Worm (Caenorhabditis elegans): ENCODE data around the gene F20G2.1.

Gene F20G2.1

ce11 chrV:13707295-13707694 lies 46.1 kb downstream of the F20G2.1 start, which contains the start of gene hlh-34:
Gene hlh-34 (minus strand): TSS chrV:13707395.
- TF ChIP-seq pha-4 (tag; optimal IDR thresholded peaks at IDR 0.05) = no peak

ce11 chrV:13703960-13704359 lies 49.4 kb downstream of the F20G2.1 start, which contains the start of gene T01D3.3:
Gene T01D3.3 (plus strand): TSS chrV:13704271.
- TF ChIP-seq Y79H2A.3 (GFP tag; conservative IDR thresholded peaks at IDR 0.05) = no peak
- no peak for TF ChIP-seq lin-35 (GFP tag; optimal IDR thresholded peaks at IDR 0.05)
- no peak for TF ChIP-seq lin-26 (GFP tag; IDR thresholded peaks at IDR 0.05)
- TF ChIP-seq tbp1 (GFP tag; optimal IDR thresholded peaks at IDR 0.05) = no peak
- no peak for TF ChIP-seq nfyb-1 (GFP tag; IDR thresholded peaks at IDR 0.05)
- TF ChIP-seq pbrm-1 (GFP tag; IDR thresholded peaks at IDR 0.05) = no peak
- TF ChIP-seq nhr-27 (tag; optimal IDR thresholded peaks at IDR 0.05) = no peak
- TF ChIP-seq Y95B8A.8 (GFP tag; IDR thresholded peaks at IDR 0.05) = no peak
- TF ChIP-seq rpc-1 (optimal IDR thresholded peaks at IDR 0.05) = no peak
- no peak for TF ChIP-seq rpc-1 (tag; optimal IDR thresholded peaks at IDR 0.05)

Measured in whole organism, young adult.